Worm (Caenorhabditis elegans) whole organism, L1 larva: Measurements from ENCODE around the gene sup-12.

Experiments
- aha-1 ChIP-seq: fragments of 150-350 bp; optimal IDR thresholded peaks from 2 replicates; lab custom pipeline; 2014; ENCODE audit warnings: missing biosample characterization, missing genetic modification characterization
- blmp-1 ChIP-seq: fragments of 150-350 bp; optimal IDR thresholded peaks from 2 replicates; lab custom pipeline; 2014; ENCODE audit warnings: missing biosample characterization, missing genetic modification characterization
- ceh-82 ChIP-seq, 3 experiments: fragments of 150-350 bp in 1 of 3; sonication (generic microtip) in 2 of 3; optimal IDR thresholded peaks; 2 replicates each; lab custom pipeline; 2014 to 2017; ENCODE audit warnings: missing biosample characterization in 3 of 3, missing genetic modification characterization in 3 of 3
- ces-1 ChIP-seq: fragments of 150-350 bp; optimal IDR thresholded peaks from 2 replicates; lab custom pipeline; 2014; ENCODE audit warnings: missing biosample characterization, missing genetic modification reagents, missing genetic modification characterization
- dpl-1 ChIP-seq, 3 experiments: fragments of 150-350 bp in 2 of 3; sonication (generic microtip) in 1 of 3; optimal IDR thresholded peaks; 2 replicates each; lab custom pipeline; 2014 to 2017; ENCODE audit warnings: missing biosample characterization in 3 of 3, missing genetic modification characterization in 3 of 3, missing genetic modification reagents in 3 of 3
- dsc-1 ChIP-seq: sonication (generic microtip); optimal IDR thresholded peaks from 2 replicates; lab custom pipeline; 2016; ENCODE audit warnings: mild to moderate bottlenecking, missing genetic modification characterization, missing compliant biosample characterization
- efl-1 ChIP-seq, 4 experiments: fragments of 150-350 bp; optimal IDR thresholded peaks in 3 of 4; peaks in 1 of 4; 1 replicate in 1 of 4; 2 replicates in 3 of 4; lab custom pipeline; 2014; ENCODE audit warnings: missing biosample characterization in 2 of 4, missing genetic modification characterization in 2 of 4, missing genetic modification reagents in 2 of 4
- efl-3 ChIP-seq: fragments of 200-800 bp; sonication (Bioruptor generic); optimal IDR thresholded peaks from 2 replicates; lab custom pipeline; 2018; ENCODE audit warnings: mild to moderate bottlenecking, missing genetic modification characterization, missing compliant biosample characterization
- elt-3 ChIP-seq, 6 experiments: fragments of 150-350 bp in 1 of 6; sonication (generic microtip); optimal IDR thresholded peaks; 2 replicates each; lab custom pipeline; 2017 to 2018; ENCODE audit warnings: missing biosample characterization in 6 of 6, missing genetic modification characterization in 6 of 6, inconsistent platforms in 1 of 6
- ets-5 ChIP-seq: fragments of 200-800 bp; sonication (Bioruptor generic); IDR thresholded peaks from 2 replicates; pipeline ENCODE4 v1.3.6; 2022; ENCODE audit warnings: missing genetic modification characterization, missing compliant biosample characterization
- fkh-10 ChIP-seq: sonication (generic microtip); optimal IDR thresholded peaks from 2 replicates; lab custom pipeline; 2017; ENCODE audit warnings: missing biosample characterization, missing genetic modification reagents, missing genetic modification characterization
- fos-1 ChIP-seq: fragments of 150-350 bp; optimal IDR thresholded peaks from 2 replicates; lab custom pipeline; 2014; ENCODE audit warnings: missing biosample characterization, missing genetic modification characterization
- isw-1 ChIP-seq: fragments of 200-800 bp; sonication (Bioruptor generic); IDR thresholded peaks from 2 replicates; pipeline ENCODE4 v1.3.6; 2022; ENCODE audit warnings: missing genetic modification characterization, missing compliant biosample characterization
- jun-1 ChIP-seq: fragments of 150-350 bp; optimal IDR thresholded peaks from 2 replicates; lab custom pipeline; 2014; ENCODE audit warnings: missing biosample characterization, missing genetic modification reagents, missing genetic modification characterization
- lin-14 ChIP-seq: fragments of 200-800 bp; sonication (Bioruptor generic); optimal IDR thresholded peaks from 2 replicates; lab custom pipeline; 2018; ENCODE audit warnings: mild to moderate bottlenecking, missing genetic modification characterization, moderate library complexity, missing compliant biosample characterization
- lin-35 ChIP-seq, 2 experiments: fragments of 150-350 bp; optimal IDR thresholded peaks; 2 replicates each; lab custom pipeline; 2014; ENCODE audit warnings: missing biosample characterization in 2 of 2, missing genetic modification characterization in 2 of 2, missing genetic modification reagents in 2 of 2
- lin-39 ChIP-seq: fragments of 150-350 bp; optimal IDR thresholded peaks from 2 replicates; lab custom pipeline; 2014; ENCODE audit warnings: missing biosample characterization, missing genetic modification reagents, missing genetic modification characterization
- lsy-2 ChIP-seq, 2 experiments: fragments of 150-350 bp; optimal IDR thresholded peaks; 2 replicates each; lab custom pipeline; 2014; ENCODE audit warnings: missing biosample characterization in 2 of 2, missing genetic modification characterization in 2 of 2
- mab-9 ChIP-seq: fragments of 200-800 bp; sonication (Bioruptor generic); IDR thresholded peaks from 2 replicates; pipeline ENCODE4 v1.3.6; 2022; ENCODE audit warnings: missing genetic modification reagents, missing genetic modification characterization, missing compliant biosample characterization
- mep-1 ChIP-seq: fragments of 150-350 bp; optimal IDR thresholded peaks from 2 replicates; lab custom pipeline; 2014; ENCODE audit warnings: missing biosample characterization, missing genetic modification characterization
- nhr-237 ChIP-seq: fragments of 150-350 bp; optimal IDR thresholded peaks from 2 replicates; lab custom pipeline; 2014; ENCODE audit warnings: missing biosample characterization, missing genetic modification characterization
- nhr-77 ChIP-seq: fragments of 150-350 bp; optimal IDR thresholded peaks from 2 replicates; lab custom pipeline; 2014; ENCODE audit warnings: missing biosample characterization, missing genetic modification characterization
- nhr-85 ChIP-seq: sonication (generic microtip); peaks from one replicate; lab custom pipeline; 2016; ENCODE audit warnings: missing genetic modification characterization, inconsistent platforms, missing compliant biosample characterization
- pax-3 ChIP-seq: fragments of 200-800 bp; sonication (Bioruptor generic); optimal IDR thresholded peaks from 2 replicates; lab custom pipeline; 2018; ENCODE audit warnings: mild to moderate bottlenecking, missing genetic modification characterization, moderate library complexity, missing compliant biosample characterization
- rnt-1 ChIP-seq: sonication (generic microtip); optimal IDR thresholded peaks from 2 replicates; lab custom pipeline; 2016; ENCODE audit warnings: mild to moderate bottlenecking, missing genetic modification characterization, moderate library complexity, missing compliant biosample characterization
- skn-1 ChIP-seq: fragments of 150-350 bp; optimal IDR thresholded peaks from 2 replicates; lab custom pipeline; 2014; ENCODE audit warnings: missing biosample characterization, missing genetic modification characterization
- snpc-4 ChIP-seq: fragments of 150-350 bp; optimal IDR thresholded peaks from 2 replicates; lab custom pipeline; 2014; ENCODE audit warnings: missing biosample characterization, missing genetic modification characterization
- swsn-7 ChIP-seq: sonication (generic microtip); optimal IDR thresholded peaks from 2 replicates; lab custom pipeline; 2016; ENCODE audit warnings: missing genetic modification characterization, missing compliant biosample characterization
- unc-30 ChIP-seq: sonication (generic microtip); optimal IDR thresholded peaks from 2 replicates; lab custom pipeline; 2017; ENCODE audit warnings: missing biosample characterization, missing genetic modification characterization
- unc-86 ChIP-seq: sonication (generic microtip); optimal IDR thresholded peaks from 2 replicates; lab custom pipeline; 2016; ENCODE audit warnings: missing genetic modification characterization, missing compliant biosample characterization
- vab-15 ChIP-seq: sonication (generic microtip); optimal IDR thresholded peaks from 2 replicates; lab custom pipeline; 2017; ENCODE audit warnings: missing genotype, mild to moderate bottlenecking, missing genetic modification characterization, missing compliant biosample characterization
- zag-1 ChIP-seq: fragments of 150-350 bp; optimal IDR thresholded peaks from 2 replicates; lab custom pipeline; 2014; ENCODE audit warnings: missing biosample characterization, missing genetic modification characterization

sup-12 gene

ce11 chrX:3867760-3868159, 36.6 kb upstream of the sup-12 start:
- TF ChIP-seq lsy-2 (tag; optimal IDR thresholded peaks at IDR 0.05; lab: Kevin White, UChicago), result peak in 1 of 2 experiments; percentile 4
- no peak for TF ChIP-seq ets-5
- no peak for TF ChIP-seq aha-1
- TF ChIP-seq elt-3 (tag; optimal IDR thresholded peaks at IDR 0.05; lab: Kevin White, UChicago), result no peak
- TF ChIP-seq mep-1 (tag; lab: Kevin White, UChicago), result peak; percentile 36
- peak; percentile 49 for TF ChIP-seq blmp-1 (tag; lab: Kevin White, UChicago)
- TF ChIP-seq ces-1 (GFP tag; lab: Kevin White, UChicago), result no peak
- TF ChIP-seq dpl-1 (GFP tag; optimal IDR thresholded peaks at IDR 0.05; lab: Kevin White, UChicago), result no peak
- no peak for TF ChIP-seq pax-3
- TF ChIP-seq nhr-85 (tag; lab: Kevin White, UChicago), result peak; percentile 82
- no peak for TF ChIP-seq nhr-77 (tag; lab: Kevin White, UChicago)
- TF ChIP-seq lin-39 (tag; lab: Kevin White, UChicago), result no peak
- no peak for TF ChIP-seq mab-9 (GFP tag; lab: Robert Waterston, UW)
- no peak for TF ChIP-seq dsc-1 (tag; lab: Kevin White, UChicago)
- no peak for TF ChIP-seq skn-1
- TF ChIP-seq lin-14 (GFP tag; lab: Kevin White, UChicago), result peak; percentile 66
- no peak for TF ChIP-seq snpc-4 (tag; lab: Kevin White, UChicago)
- peak; percentile 6 for TF ChIP-seq rnt-1
- TF ChIP-seq, all 84 proteins: peak for 6

- TF ChIP-seq lin-14 (GFP tag; lab: Kevin White, UChicago), result peak; percentile 44
- peak; percentile 84 for TF ChIP-seq fkh-10
- TF ChIP-seq unc-86 (tag; lab: Kevin White, UChicago), result no peak
Measured at ce11 chrX:3871578-3872234, 32.7 kb upstream of the sup-12 start.

- TF ChIP-seq fos-1 (tag; lab: Kevin White, UChicago) (no peak), nhr-237 (tag; lab: Kevin White, UChicago) (no peak), jun-1 (no peak)
- TF ChIP-seq, all 84 proteins: peak for 0
Measured at ce11 chrX:3873445-3873844, 30.9 kb upstream of the sup-12 start, which contains the start of gene lim-4. Gene lim-4, minus strand, starts transcription at chrX:3873545.

ce11 chrX:3875714-3876113, 28.7 kb upstream of the sup-12 start:
- TF ChIP-seq pax-3 (no peak), isw-1 (GFP tag; lab: Robert Waterston, UW) (no peak), fkh-10 (peak; percentile 72), lin-35 (GFP tag; optimal IDR thresholded peaks at IDR 0.05; lab: Kevin White, UChicago) (no peak), lin-14 (GFP tag; lab: Kevin White, UChicago) (peak; percentile 49)

ce11 chrX:3878233-3878632, 26.2 kb upstream of the sup-12 start, which contains the start of gene F47F2.1:
Gene F47F2.1, plus strand, starts transcription at chrX:3878533.
- TF ChIP-seq efl-3 (GFP tag; lab: Kevin White, UChicago), result no peak
- TF ChIP-seq lin-14 (GFP tag; lab: Kevin White, UChicago), result no peak
- no peak for TF ChIP-seq zag-1 (tag; lab: Kevin White, UChicago)
- no peak for TF ChIP-seq mab-9 (GFP tag; lab: Robert Waterston, UW)
- TF ChIP-seq vab-15 (tag; lab: Kevin White, UChicago), result no peak
- TF ChIP-seq pax-3, result no peak
- no peak for TF ChIP-seq swsn-7 (tag; lab: Kevin White, UChicago)

ce11 chrX:3887595-3887994, 16.8 kb upstream of the sup-12 start:
- TF ChIP-seq efl-1 (optimal IDR thresholded peaks at IDR 0.05; lab: Kevin White, UChicago), result no peak
- no peak for TF ChIP-seq efl-1 (GFP tag; optimal IDR thresholded peaks at IDR 0.05 in 1 of 2; lab: Kevin White, UChicago)
- no peak for TF ChIP-seq skn-1
- no peak for TF ChIP-seq rnt-1
- no peak for TF ChIP-seq isw-1 (GFP tag; lab: Robert Waterston, UW)
- no peak for TF ChIP-seq ceh-82 (tag; optimal IDR thresholded peaks at IDR 0.05; lab: Kevin White, UChicago)
- TF ChIP-seq unc-86 (tag; lab: Kevin White, UChicago), result no peak
- TF ChIP-seq unc-30 (tag; lab: Kevin White, UChicago), result no peak
